Worm (Caenorhabditis elegans) whole organism, mixed stage, embryonic: ENCODE results near the gene ilys-4.

Experiments used
- M03D4.4 ChIP-seq: sonication (generic microtip); optimal IDR thresholded peaks from 2 replicates; lab custom pipeline; 2017; ENCODE audit warnings: mild to moderate bottlenecking, missing genetic modification characterization, missing compliant biosample characterization
- bed-3 ChIP-seq: fragments of 200-800 bp; sonication (Bioruptor generic); optimal IDR thresholded peaks from 3 replicates; lab custom pipeline; 2018; ENCODE audit warnings: mild to moderate bottlenecking, missing genetic modification characterization, moderate library complexity, missing compliant biosample characterization
- blmp-1 ChIP-seq: fragments of 150-350 bp; optimal IDR thresholded peaks from 2 replicates; lab custom pipeline; 2014; ENCODE audit warnings: missing biosample characterization, missing genetic modification characterization
- ceh-39 ChIP-seq: fragments of 150-350 bp; optimal IDR thresholded peaks from 2 replicates; lab custom pipeline; 2014; ENCODE audit warnings: missing biosample characterization, missing genetic modification characterization
- ceh-83 ChIP-seq: fragments of 200-800 bp; sonication (Bioruptor generic); optimal IDR thresholded peaks from 2 replicates; lab custom pipeline; 2018; ENCODE audit warnings: mild to moderate bottlenecking, missing genetic modification characterization, missing compliant biosample characterization
- ces-1 ChIP-seq: fragments of 150-350 bp; optimal IDR thresholded peaks from 2 replicates; lab custom pipeline; 2014; ENCODE audit warnings: missing biosample characterization, missing genetic modification reagents, missing genetic modification characterization
- elt-1 ChIP-seq: sonication (generic microtip); optimal IDR thresholded peaks from 2 replicates; lab custom pipeline; 2017; ENCODE audit warnings: missing genetic modification characterization, mild to moderate bottlenecking, missing compliant biosample characterization, antibody characterized with exemption, moderate library complexity, borderline replicate concordance; ENCODE audit not compliant: insufficient read depth
- elt-3 ChIP-seq: fragments of 150-350 bp; optimal IDR thresholded peaks from 2 replicates; lab custom pipeline; 2014; ENCODE audit warnings: missing biosample characterization, missing genetic modification characterization
- flh-1 ChIP-seq: fragments of 200-800 bp; sonication (Bioruptor generic); optimal IDR thresholded peaks from 2 replicates; lab custom pipeline; 2018; ENCODE audit warnings: mild to moderate bottlenecking, missing genetic modification characterization, moderate library complexity, missing compliant biosample characterization
- ham-2 ChIP-seq: fragments of 200-800 bp; sonication (Bioruptor generic); optimal IDR thresholded peaks from 2 replicates; lab custom pipeline; 2018; ENCODE audit warnings: mild to moderate bottlenecking, missing genetic modification characterization, missing compliant biosample characterization
- hlh-1 ChIP-seq: fragments of 150-350 bp; optimal IDR thresholded peaks from 2 replicates; lab custom pipeline; 2014; ENCODE audit warnings: missing biosample characterization, missing genetic modification reagents, missing genetic modification characterization
- lin-13 ChIP-seq: fragments of 150-350 bp; optimal IDR thresholded peaks from 2 replicates; lab custom pipeline; 2014; ENCODE audit warnings: missing biosample characterization, missing genetic modification characterization
- lin-32 ChIP-seq: fragments of 200-800 bp; sonication (Bioruptor generic); optimal IDR thresholded peaks from 2 replicates; lab custom pipeline; 2018; ENCODE audit warnings: mild to moderate bottlenecking, missing genetic modification characterization, missing compliant biosample characterization
- lsy-2 ChIP-seq: fragments of 150-350 bp; optimal IDR thresholded peaks from 2 replicates; lab custom pipeline; 2014; ENCODE audit warnings: missing biosample characterization, missing genetic modification characterization
- mab-5 ChIP-seq: fragments of 150-350 bp; optimal IDR thresholded peaks from 2 replicates; lab custom pipeline; 2014; ENCODE audit warnings: missing biosample characterization, missing genetic modification characterization
- mep-1 ChIP-seq: fragments of 150-350 bp; optimal IDR thresholded peaks from 2 replicates; lab custom pipeline; 2017; ENCODE audit warnings: missing biosample characterization, missing genetic modification reagents, missing genetic modification characterization, inconsistent platforms
- mls-2 ChIP-seq: sonication (generic microtip); optimal IDR thresholded peaks from 2 replicates; lab custom pipeline; 2016; ENCODE audit warnings: mild to moderate bottlenecking, missing genetic modification characterization, moderate library complexity, missing compliant biosample characterization
- nhr-12 ChIP-seq: fragments of 150-350 bp; optimal IDR thresholded peaks from 2 replicates; lab custom pipeline; 2014; ENCODE audit warnings: missing biosample characterization, missing genetic modification characterization
- nhr-2 ChIP-seq: fragments of 150-350 bp; optimal IDR thresholded peaks from 2 replicates; lab custom pipeline; 2014; ENCODE audit warnings: missing biosample characterization, missing genetic modification characterization
- nhr-28 ChIP-seq: fragments of 150-350 bp; optimal IDR thresholded peaks from 2 replicates; lab custom pipeline; 2014; ENCODE audit warnings: missing biosample characterization, missing genetic modification characterization
- nhr-76 ChIP-seq: sonication (generic microtip); optimal IDR thresholded peaks from 2 replicates; lab custom pipeline; 2017; ENCODE audit warnings: missing biosample characterization, missing genetic modification characterization
- pha-4 ChIP-seq: fragments of 150-350 bp; optimal IDR thresholded peaks from 2 replicates; lab custom pipeline; 2018; ENCODE audit warnings: missing biosample characterization, missing genetic modification reagents, missing genetic modification characterization
- sem-2 ChIP-seq: fragments of 200-800 bp; sonication (Bioruptor generic); optimal IDR thresholded peaks from 2 replicates; lab custom pipeline; 2018; ENCODE audit warnings: mild to moderate bottlenecking, missing genetic modification characterization, missing compliant biosample characterization
- snpc-4 ChIP-seq: fragments of 150-350 bp; optimal IDR thresholded peaks from 2 replicates; lab custom pipeline; 2014; ENCODE audit warnings: missing biosample characterization, missing genetic modification characterization
- sptf-1 ChIP-seq: sonication (generic microtip); optimal IDR thresholded peaks from 2 replicates; lab custom pipeline; 2017; ENCODE audit warnings: mild to moderate bottlenecking, missing genetic modification characterization, moderate library complexity, missing compliant biosample characterization
- tbx-8 ChIP-seq: fragments of 200-800 bp; sonication (Bioruptor generic); optimal IDR thresholded peaks from 2 replicates; lab custom pipeline; 2018; ENCODE audit warnings: mild to moderate bottlenecking, missing genetic modification characterization, moderate library complexity, missing compliant biosample characterization
- unc-120 ChIP-seq: sonication (generic microtip); optimal IDR thresholded peaks from 2 replicates; lab custom pipeline; 2017; ENCODE audit warnings: missing genetic modification characterization, missing compliant biosample characterization; ENCODE audit not compliant: poor library complexity, severe bottlenecking
- unc-39 ChIP-seq: fragments of 150-350 bp; optimal IDR thresholded peaks from 2 replicates; lab custom pipeline; 2014; ENCODE audit warnings: missing biosample characterization, missing genetic modification characterization
- unc-62 ChIP-seq: fragments of 150-350 bp; optimal IDR thresholded peaks from 2 replicates; lab custom pipeline; 2014; ENCODE audit warnings: missing biosample characterization, missing genetic modification reagents, missing genetic modification characterization
- zip-8 ChIP-seq: fragments of 150-350 bp; optimal IDR thresholded peaks from 2 replicates; lab custom pipeline; 2014; ENCODE audit warnings: missing biosample characterization, missing genetic modification characterization
- ztf-11 ChIP-seq: fragments of 150-350 bp; optimal IDR thresholded peaks from 2 replicates; lab custom pipeline; 2014; ENCODE audit warnings: missing biosample characterization, missing genetic modification characterization

Gene ilys-4

DNA sequence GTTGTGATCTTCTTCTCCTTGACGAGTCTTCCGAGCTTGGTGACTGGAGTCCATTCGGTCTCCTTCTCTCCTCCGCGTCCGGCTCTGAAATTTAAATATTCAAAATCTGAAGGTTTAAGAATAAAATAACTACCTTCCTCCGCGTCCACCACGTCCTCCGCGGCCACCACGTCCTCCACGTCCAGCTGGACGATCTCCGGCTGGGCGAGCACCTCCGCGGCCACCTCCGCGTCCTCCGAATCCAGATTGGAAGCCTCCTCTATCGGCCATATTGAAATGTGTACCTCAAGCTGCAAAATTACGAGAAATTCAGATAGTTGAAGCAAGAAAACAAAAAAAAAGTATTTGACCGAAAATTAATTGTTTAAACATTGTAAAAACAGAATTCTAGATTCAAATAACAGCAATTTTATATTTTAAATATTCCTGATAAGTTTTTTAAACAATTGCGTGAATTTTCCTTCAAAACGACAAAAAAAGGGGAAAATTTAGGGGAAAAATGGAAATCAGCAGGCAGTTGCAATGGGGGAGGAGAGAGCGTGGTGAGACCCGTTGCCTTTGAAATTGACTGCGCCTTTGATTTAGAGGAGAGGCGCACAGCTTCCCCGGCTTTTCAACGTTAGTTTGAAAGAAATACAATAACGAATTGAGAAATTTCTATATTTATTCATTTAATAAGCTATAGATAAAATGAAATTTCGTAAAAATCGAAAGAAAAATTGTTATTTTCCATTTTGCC, 28.9 kb upstream of the ilys-4 start, which contains the start of gene rps-2:
rps-2 (minus strand) TSS at position 290 of the 739 bp plus-strand sequence.
- TF ChIP-seq hlh-1 (tag; lab: Kevin White, UChicago) (peak; percentile 30), blmp-1 (tag; lab: Kevin White, UChicago) (no peak), unc-120 (tag; lab: Kevin White, UChicago) (peak; percentile 9), elt-1 (tag; lab: Kevin White, UChicago) (no peak), pha-4 (tag; lab: Kevin White, UChicago) (no peak), elt-3 (tag; lab: Kevin White, UChicago) (no peak), mls-2 (tag; lab: Kevin White, UChicago) (no peak), mep-1 (peak; percentile 31), lsy-2 (peak; percentile 64), sptf-1 (no peak)
- TF ChIP-seq, all 35 proteins: peak for 4

DNA sequence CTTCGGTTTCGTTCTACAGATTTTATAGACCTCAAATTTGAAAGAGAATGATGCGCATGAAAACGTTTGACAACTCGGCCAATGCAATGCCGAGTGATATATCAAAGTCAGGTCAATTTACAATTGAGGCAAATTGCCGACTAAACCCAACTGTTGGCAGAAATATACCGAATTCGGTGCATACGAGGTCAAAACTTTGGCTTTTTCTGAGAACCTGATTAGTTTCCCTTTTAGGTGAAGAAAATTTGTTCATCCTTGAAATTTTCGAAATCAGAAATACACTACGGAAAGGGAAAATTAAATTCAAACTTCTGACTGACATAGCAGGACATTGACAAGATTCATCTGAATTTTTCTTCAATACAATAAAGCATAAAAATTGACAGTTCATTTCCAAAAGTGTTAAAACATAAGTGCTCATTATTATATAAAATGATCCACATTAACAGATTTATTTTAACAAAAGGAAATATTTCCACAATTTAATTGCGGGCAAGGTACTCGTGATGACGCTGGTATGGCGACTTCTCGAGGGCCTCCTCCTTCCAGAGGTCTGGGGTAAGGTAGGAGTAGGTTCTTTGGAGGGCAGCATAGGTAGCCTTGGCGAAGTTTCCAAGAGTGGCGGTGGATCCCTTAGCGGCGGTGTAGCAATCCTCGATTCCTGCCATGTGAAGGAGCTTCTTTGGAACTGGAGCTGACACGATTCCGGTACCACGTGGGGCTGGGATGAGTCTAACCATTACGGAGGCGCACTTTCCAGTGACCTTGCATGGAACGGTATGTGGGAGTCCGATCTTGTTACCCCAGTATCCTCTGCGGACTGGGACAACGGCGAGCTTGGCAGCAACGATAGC, 27.9 kb upstream of the ilys-4 start:
- TF ChIP-seq nhr-2 (tag; lab: Kevin White, UChicago) (no peak), nhr-12 (tag; lab: Kevin White, UChicago) (no peak), unc-120 (tag; lab: Kevin White, UChicago) (no peak), bed-3 (no peak)

DNA sequence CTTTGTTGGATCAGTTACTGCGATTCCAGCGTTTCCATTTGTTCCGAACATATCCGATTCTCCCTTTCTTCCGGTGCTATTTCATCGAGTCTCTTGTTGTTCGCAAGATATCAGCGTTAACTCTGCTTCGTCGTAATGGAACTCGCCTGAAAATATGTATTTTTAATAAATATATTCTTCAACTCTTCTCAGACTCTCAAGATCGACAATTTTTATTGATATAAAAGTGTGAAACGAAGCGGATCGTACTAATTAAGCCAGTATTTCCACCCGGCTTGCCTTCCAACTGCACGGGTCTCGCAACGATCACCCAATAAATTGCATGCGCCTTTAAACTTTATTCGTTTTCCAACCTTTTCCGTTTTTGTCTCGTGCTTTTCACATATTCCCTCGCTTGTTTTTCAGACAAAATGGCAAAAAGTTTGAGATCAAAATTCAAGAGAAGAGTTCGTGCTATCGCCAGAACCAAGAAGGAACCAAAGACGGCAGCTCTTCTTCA, 26.7 kb upstream of the ilys-4 start, which contains the start of the genes xpo-3 and C49H3.3:
xpo-3 (minus strand) TSS at position 51 of the 499 bp plus-strand sequence.
C49H3.3 (plus strand) TSS at position 369 of the 499 bp plus-strand sequence.
- TF ChIP-seq ces-1 (GFP tag; lab: Kevin White, UChicago) (peak; percentile 68), ztf-11 (no peak), sptf-1 (no peak), lsy-2 (peak; percentile 18), ceh-83 (GFP tag; lab: Kevin White, UChicago) (no peak), unc-62 (GFP tag; lab: Kevin White, UChicago) (no peak), mls-2 (tag; lab: Kevin White, UChicago) (no peak), elt-1 (tag; lab: Kevin White, UChicago) (no peak), ceh-39 (tag; lab: Kevin White, UChicago) (no peak), flh-1 (GFP tag; lab: Kevin White, UChicago) (no peak), nhr-2 (tag; lab: Kevin White, UChicago) (no peak), zip-8 (tag; lab: Kevin White, UChicago) (no peak), M03D4.4 (no peak), sem-2 (GFP tag; lab: Kevin White, UChicago) (no peak), nhr-76 (tag; lab: Kevin White, UChicago) (no peak), lin-13 (tag; lab: Kevin White, UChicago) (peak; percentile 11), mab-5 (tag; lab: Kevin White, UChicago) (no peak), mep-1 (peak; percentile 78), ham-2 (GFP tag; lab: Kevin White, UChicago) (peak; percentile 55), snpc-4 (no peak), unc-39 (tag; lab: Kevin White, UChicago) (no peak)
- TF ChIP-seq, all 35 proteins: peak for 5

DNA sequence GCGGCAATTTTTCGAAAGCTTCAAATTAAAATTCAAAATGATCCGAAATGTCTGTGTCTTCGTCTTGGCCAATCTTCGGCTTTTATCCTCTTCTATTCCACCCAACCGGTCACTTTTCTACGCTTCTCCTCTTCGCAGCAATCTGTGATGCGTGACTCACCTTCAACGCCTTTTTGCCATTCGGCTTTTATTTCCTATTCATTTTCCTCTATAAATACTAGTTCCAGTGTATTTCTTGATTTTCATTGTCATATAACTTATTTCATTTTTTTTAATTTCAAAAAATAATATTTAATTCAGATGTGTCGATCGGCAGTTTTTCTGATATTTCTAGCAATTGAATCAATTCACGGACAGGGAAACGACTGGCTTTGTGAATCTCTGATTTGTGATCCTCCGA, 22.8 kb upstream of the ilys-4 start, which contains the start of gene C49H3.16:
C49H3.16 (plus strand) TSS at position 301 of the 400 bp plus-strand sequence.
- no peak for TF ChIP-seq sem-2 (GFP tag; lab: Kevin White, UChicago)
- no peak for TF ChIP-seq sptf-1
- TF ChIP-seq ceh-39 (tag; lab: Kevin White, UChicago) = no peak
- TF ChIP-seq M03D4.4 = no peak
- TF ChIP-seq lsy-2 = no peak
- TF ChIP-seq zip-8 (tag; lab: Kevin White, UChicago) = no peak
- no peak for TF ChIP-seq lin-32 (GFP tag; lab: Kevin White, UChicago)
- TF ChIP-seq snpc-4 = no peak
- TF ChIP-seq nhr-28 (tag; lab: Kevin White, UChicago) = no peak
- no peak for TF ChIP-seq tbx-8 (GFP tag; lab: Kevin White, UChicago)
- TF ChIP-seq lin-13 (tag; lab: Kevin White, UChicago) = no peak
